Fruit fly (Drosophila melanogaster) whole organism, embryonic: ENCODE results near the gene Ak1.

Experiments
- Ada2b ChIP-seq: fragments of 200-800 bp; sonication (Bioruptor generic); IDR thresholded peaks from 2 replicates; pipeline ENCODE4 v1.3.6; 2022; ENCODE audit warnings: missing biosample characterization, missing genetic modification characterization
- Atf-2 ChIP-seq: fragments of 200-800 bp; sonication (Bioruptor generic); optimal IDR thresholded peaks from 2 replicates; lab custom pipeline; 2016; ENCODE audit warnings: missing biosample characterization, missing genetic modification characterization
- CG11247 ChIP-seq: fragments of 200-800 bp; sonication (Bioruptor generic); IDR thresholded peaks from 2 replicates; pipeline ENCODE4 v1.3.6; 2022; ENCODE audit warnings: missing biosample characterization, missing genetic modification characterization
- CG11398 ChIP-seq: fragments of 200-800 bp; sonication (Bioruptor generic); optimal IDR thresholded peaks from 2 replicates; lab custom pipeline; 2016; ENCODE audit warnings: missing biosample characterization, missing genetic modification characterization
- CG11696 ChIP-seq: fragments of 200-800 bp; sonication (Bioruptor generic); IDR thresholded peaks from 2 replicates; pipeline ENCODE4 v1.3.6; 2022; ENCODE audit warnings: missing biosample characterization, missing genetic modification characterization
- CG12769 ChIP-seq: fragments of 200-800 bp; sonication (Bioruptor generic); optimal IDR thresholded peaks from 2 replicates; lab custom pipeline; 2019; ENCODE audit warnings: missing biosample characterization, mild to moderate bottlenecking, missing genetic modification characterization, moderate library complexity
- CG14014 ChIP-seq: fragments of 200-800 bp; sonication (Bioruptor generic); IDR thresholded peaks from 2 replicates; pipeline ENCODE4 v1.3.6; 2022; ENCODE audit warnings: missing biosample characterization, missing genetic modification characterization
- CG15269 ChIP-seq: fragments of 200-800 bp; sonication (Bioruptor generic); optimal IDR thresholded peaks from 2 replicates; lab custom pipeline; 2018; ENCODE audit warnings: missing biosample characterization, mild to moderate bottlenecking, missing genetic modification characterization, moderate library complexity
- CG15479 ChIP-seq: fragments of 200-800 bp; sonication (Bioruptor generic); optimal IDR thresholded peaks from 3 replicates; lab custom pipeline; 2019; ENCODE audit warnings: missing biosample characterization, mild to moderate bottlenecking, missing genetic modification characterization, moderate library complexity
- CG17361 ChIP-seq: fragments of 200-800 bp; sonication (Bioruptor generic); IDR thresholded peaks from 3 replicates; pipeline ENCODE4 v1.3.6; 2022; ENCODE audit warnings: missing biosample characterization, missing genetic modification characterization
- CG18599 ChIP-seq: fragments of 200-800 bp; sonication (Bioruptor generic); optimal IDR thresholded peaks from 3 replicates; lab custom pipeline; 2017; ENCODE audit warnings: missing biosample characterization, missing genetic modification characterization, mild to moderate bottlenecking, moderate library complexity, missing genetic modification reagents
- CG2116 ChIP-seq: fragments of 200-800 bp; sonication (Bioruptor generic); optimal IDR thresholded peaks from 3 replicates; lab custom pipeline; 2018; ENCODE audit warnings: missing biosample characterization, mild to moderate bottlenecking, missing genetic modification characterization
- CG2120 ChIP-seq: fragments of 200-800 bp; sonication (Bioruptor generic); optimal IDR thresholded peaks from 3 replicates; lab custom pipeline; 2016; ENCODE audit warnings: missing biosample characterization, missing genetic modification characterization
- CG2678 ChIP-seq: fragments of 200-800 bp; sonication (Bioruptor generic); optimal IDR thresholded peaks from 3 replicates; lab custom pipeline; 2019; ENCODE audit warnings: missing biosample characterization, mild to moderate bottlenecking, missing genetic modification characterization, moderate library complexity
- CG31388 ChIP-seq: fragments of 200-800 bp; sonication (Bioruptor generic); optimal IDR thresholded peaks from 2 replicates; lab custom pipeline; 2016; ENCODE audit warnings: missing biosample characterization, missing genetic modification characterization
- CG34376 ChIP-seq: fragments of 200-800 bp; sonication (Bioruptor generic); optimal IDR thresholded peaks from 2 replicates; lab custom pipeline; 2018; ENCODE audit warnings: missing biosample characterization, mild to moderate bottlenecking, missing genetic modification characterization
- CG6175 ChIP-seq: fragments of 200-800 bp; sonication (Bioruptor generic); IDR thresholded peaks from 3 replicates; pipeline ENCODE4 v1.3.6; 2022; ENCODE audit warnings: missing biosample characterization, missing genetic modification characterization
- CG7839 ChIP-seq: fragments of 200-800 bp; sonication (Bioruptor generic); optimal IDR thresholded peaks from 3 replicates; lab custom pipeline; 2018; ENCODE audit warnings: missing biosample characterization, mild to moderate bottlenecking, missing genetic modification characterization, moderate library complexity
- CG8290 ChIP-seq, 3 experiments: fragments of 200-800 bp; sonication (Bioruptor generic); optimal IDR thresholded peaks; 2 replicates each; lab custom pipeline; 2016 to 2019; ENCODE audit warnings: missing biosample characterization in 3 of 3, missing genetic modification characterization in 3 of 3, mild to moderate bottlenecking in 2 of 3, moderate library complexity in 1 of 3
- CG9932 ChIP-seq: fragments of 200-800 bp; sonication (Bioruptor generic); IDR thresholded peaks from 2 replicates; pipeline ENCODE4 v1.3.6; 2022; ENCODE audit warnings: missing biosample characterization, missing genetic modification characterization
- CkIIα-i1 ChIP-seq: fragments of 200-800 bp; sonication (Bioruptor generic); IDR thresholded peaks from 2 replicates; pipeline ENCODE4 v1.3.6; 2022; ENCODE audit warnings: missing biosample characterization, missing genetic modification characterization
- Gug ChIP-seq: fragments of 200-800 bp; sonication (Bioruptor generic); IDR thresholded peaks from 4 replicates; pipeline ENCODE4 v1.3.6; 2022; ENCODE audit warnings: missing biosample characterization, missing genetic modification characterization
- H15 ChIP-seq: fragments of 200-800 bp; sonication (Bioruptor generic); IDR thresholded peaks from 3 replicates; pipeline ENCODE4 v1.3.6; 2022; ENCODE audit warnings: missing biosample characterization, missing genetic modification characterization
- HLHmδ ChIP-seq: fragments of 200-800 bp; sonication (Bioruptor generic); optimal IDR thresholded peaks from 2 replicates; lab custom pipeline; 2018; ENCODE audit warnings: missing biosample characterization, mild to moderate bottlenecking, missing genetic modification characterization, moderate library complexity
- Hmr ChIP-seq: fragments of 200-800 bp; sonication (Bioruptor generic); optimal IDR thresholded peaks from 3 replicates; lab custom pipeline; 2017; ENCODE audit warnings: mild to moderate bottlenecking, missing biosample characterization, missing genetic modification reagents, missing genetic modification characterization
- Hr51 ChIP-seq, 2 experiments: fragments of 200-800 bp; sonication (Bioruptor generic); optimal IDR thresholded peaks; 2 replicates in 1 of 2; 3 replicates in 1 of 2; lab custom pipeline; 2016 to 2018; ENCODE audit warnings: missing biosample characterization in 2 of 2, missing genetic modification characterization in 2 of 2, mild to moderate bottlenecking in 1 of 2, moderate library complexity in 1 of 2
- Lpt ChIP-seq: fragments of >200 bp; optimal IDR thresholded peaks from 2 replicates; lab custom pipeline; 2018; ENCODE audit warnings: missing biosample characterization, missing genetic modification characterization
- Pdp1 ChIP-seq, 2 experiments: fragments of 200-800 bp; sonication (Bioruptor generic); optimal IDR thresholded peaks; 3 replicates each; lab custom pipeline; 2016; ENCODE audit warnings: missing biosample characterization in 2 of 2, missing genetic modification characterization in 2 of 2, mild to moderate bottlenecking in 1 of 2, moderate library complexity in 1 of 2
- Rfx ChIP-seq: fragments of 200-800 bp; sonication (Bioruptor generic); IDR thresholded peaks from 2 replicates; pipeline ENCODE4 v1.3.6; 2022; ENCODE audit warnings: missing biosample characterization, missing genetic modification characterization
- al ChIP-seq: fragments of 200-800 bp; sonication (Bioruptor generic); IDR thresholded peaks from 2 replicates; pipeline ENCODE4 v1.3.6; 2022; ENCODE audit warnings: missing biosample characterization, missing genetic modification characterization
- ase ChIP-seq: fragments of 200-800 bp; sonication (Bioruptor generic); IDR thresholded peaks from 3 replicates; pipeline ENCODE4 v1.3.6; 2022; ENCODE audit warnings: missing biosample characterization, missing genetic modification characterization
- bbx ChIP-seq: fragments of 200-800 bp; sonication (Bioruptor generic); IDR thresholded peaks from 2 replicates; pipeline ENCODE4 v1.3.6; 2022; ENCODE audit warnings: missing biosample characterization, missing genetic modification characterization; ENCODE audit not compliant: partially characterized antibody
- bcd ChIP-seq: fragments of 200-800 bp; sonication (Bioruptor generic); optimal IDR thresholded peaks from 2 replicates; lab custom pipeline; 2017; ENCODE audit warnings: missing biosample characterization, mild to moderate bottlenecking, missing genetic modification characterization
- cad ChIP-seq: fragments of >200 bp; optimal IDR thresholded peaks from 2 replicates; lab custom pipeline; 2017; ENCODE audit warnings: missing biosample characterization, missing genetic modification characterization
- ci ChIP-seq: fragments of 200-800 bp; sonication (Bioruptor generic); IDR thresholded peaks from 3 replicates; pipeline ENCODE4 v1.3.6; 2022; ENCODE audit warnings: missing biosample characterization, missing genetic modification characterization
- da ChIP-seq: fragments of 200-800 bp; sonication (Bioruptor generic); optimal IDR thresholded peaks from 2 replicates; lab custom pipeline; 2016; ENCODE audit warnings: missing biosample characterization, missing genetic modification characterization
- dmrt99B ChIP-seq: fragments of 200-800 bp; sonication (Bioruptor generic); optimal IDR thresholded peaks from 2 replicates; lab custom pipeline; 2018; ENCODE audit warnings: missing biosample characterization, mild to moderate bottlenecking, missing genetic modification characterization, moderate library complexity
- dysf ChIP-seq: fragments of 200-800 bp; sonication (Bioruptor generic); IDR thresholded peaks from 3 replicates; pipeline ENCODE4 v1.3.6; 2022; ENCODE audit warnings: missing biosample characterization, missing genetic modification characterization
- esg ChIP-seq: fragments of 200-800 bp; sonication (Bioruptor generic); conservative IDR thresholded peaks from 2 replicates; pipeline ENCODE4 v1.3.6; 2022; ENCODE audit warnings: missing biosample characterization, missing genetic modification characterization
- gem ChIP-seq: fragments of 200-800 bp; sonication (Bioruptor generic); optimal IDR thresholded peaks from 2 replicates; lab custom pipeline; 2019; ENCODE audit warnings: missing biosample characterization, mild to moderate bottlenecking, missing genetic modification characterization, moderate library complexity
- grau ChIP-seq: fragments of 200-800 bp; optimal IDR thresholded peaks from 3 replicates; lab custom pipeline; 2019; ENCODE audit warnings: missing biosample characterization, mild to moderate bottlenecking, missing genetic modification characterization, moderate library complexity
- kay ChIP-seq: fragments of 200-800 bp; sonication (Bioruptor generic); optimal IDR thresholded peaks from 2 replicates; lab custom pipeline; 2016; ENCODE audit warnings: missing biosample characterization, missing genetic modification characterization
- lmd ChIP-seq: fragments of 200-800 bp; sonication (Bioruptor generic); IDR thresholded peaks from 2 replicates; pipeline ENCODE4 v1.3.6; 2022; ENCODE audit warnings: missing biosample characterization, missing genetic modification characterization
- row ChIP-seq: fragments of 200-800 bp; sonication (Bioruptor generic); IDR thresholded peaks from 3 replicates; pipeline ENCODE4 v1.3.6; 2022; ENCODE audit warnings: missing biosample characterization, missing genetic modification characterization
- slbo ChIP-seq: fragments of 200-800 bp; sonication (Bioruptor generic); IDR thresholded peaks from 2 replicates; pipeline ENCODE4 v1.3.6; 2022; ENCODE audit warnings: missing biosample characterization, missing genetic modification characterization
- zfh1 ChIP-seq: fragments of 200-800 bp; sonication (Bioruptor generic); IDR thresholded peaks from 3 replicates; pipeline ENCODE4 v1.3.6; 2022; ENCODE audit warnings: missing biosample characterization, missing genetic modification characterization

The Ak1 gene

dm6 chr3L:12178847-12179437 lies 24.9 kb downstream of the Ak1 start (continued):
- TF ChIP-seq grau (tag; lab: Kevin White, UChicago): peak; percentile 18
- no peak for TF ChIP-seq bbx
- no peak for TF ChIP-seq Atf-2 (GFP tag; lab: Kevin White, UChicago)
- no peak for TF ChIP-seq CG31388 (GFP tag; lab: Kevin White, UChicago)
- TF ChIP-seq gem (tag; lab: Kevin White, UChicago): peak; percentile 2
- TF ChIP-seq bcd (GFP tag; lab: Kevin White, UChicago): peak; percentile 13
- TF ChIP-seq CG34376: no peak
- peak in 1 of 2 experiments; percentile 23 for TF ChIP-seq Hr51 (GFP tag; optimal IDR thresholded peaks at IDR 0.05; lab: Kevin White, UChicago)
- no peak for TF ChIP-seq cad
- TF ChIP-seq zfh1 (GFP tag; lab: Robert Waterston, UW): peak; percentile 24; the same call in 1 of the 3 replicates
- TF ChIP-seq dysf (GFP tag; lab: Robert Waterston, UW): 0 out of 3 replicates have a peak, but pooled peaks have one; percentile 4
- peak; percentile 25; the same call in 1 of the 2 replicates for TF ChIP-seq lmd (GFP tag; lab: Robert Waterston, UW)
- TF ChIP-seq CG6175 (GFP tag; lab: Robert Waterston, UW): 0 out of 3 replicates have a peak, but pooled peaks have one; percentile 25
- no peak for TF ChIP-seq CG11247 (GFP tag; lab: Robert Waterston, UW)
- peak; percentile 80 for TF ChIP-seq CG11696
- TF ChIP-seq row: peak; percentile 50; the same call in 2 of the 3 replicates
- TF ChIP-seq ase: 0 out of 3 replicates have a peak, but pooled peaks have one; percentile 35
- peak in 1 of 2 experiments; percentile 83 for TF ChIP-seq Pdp1 (GFP tag; optimal IDR thresholded peaks at IDR 0.05; lab: Kevin White, UChicago)
- TF ChIP-seq H15 (GFP tag; lab: Robert Waterston, UW): 0 out of 3 replicates have a peak, but pooled peaks have one; percentile 37
- TF ChIP-seq CG2116: no peak
- peak; percentile 10 for TF ChIP-seq CG15269 (tag; lab: Kevin White, UChicago)
- TF ChIP-seq CG15479 (GFP tag; lab: Kevin White, UChicago): no peak
- no peak for TF ChIP-seq Lpt (GFP tag; lab: Kevin White, UChicago)
- TF ChIP-seq slbo (GFP tag; lab: Robert Waterston, UW): peak; percentile 50
- TF ChIP-seq Gug (GFP tag; lab: Robert Waterston, UW): peak; percentile 31; the same call in 1 of the 4 replicates
- no peak for TF ChIP-seq CG11398 (GFP tag; lab: Kevin White, UChicago)
- TF ChIP-seq CG7839 (tag; lab: Kevin White, UChicago): peak; percentile 3
- TF ChIP-seq da (GFP tag; lab: Kevin White, UChicago): no peak
- TF ChIP-seq esg (GFP tag; lab: Robert Waterston, UW): 0 out of 2 replicates have a peak, but pooled peaks have one; percentile 13
- peak; percentile 67 for TF ChIP-seq Rfx (GFP tag; lab: Robert Waterston, UW)
- TF ChIP-seq Hmr: peak; percentile 7
- no peak for TF ChIP-seq CG8290 (GFP tag; optimal IDR thresholded peaks at IDR 0.05; lab: Kevin White, UChicago)
- TF ChIP-seq CG8290 (tag; optimal IDR thresholded peaks at IDR 0.05; lab: Kevin White, UChicago): peak in 1 of 2 experiments; percentile 53
- 0 out of 2 replicates have a peak, but pooled peaks have one; percentile 11 for TF ChIP-seq Ada2b (GFP tag; lab: Robert Waterston, UW)
- no peak for TF ChIP-seq CkIIα-i1
- peak; percentile 5 for TF ChIP-seq kay
- peak; percentile 52 for TF ChIP-seq CG12769 (tag; lab: Kevin White, UChicago)
- TF ChIP-seq CG2678 (tag; lab: Kevin White, UChicago): peak; percentile 10
- TF ChIP-seq al (GFP tag; lab: Robert Waterston, UW): 0 out of 2 replicates have a peak, but pooled peaks have one; percentile 29
- peak; percentile 51 for TF ChIP-seq CG18599 (GFP tag; lab: Kevin White, UChicago)
- no peak for TF ChIP-seq HLHmδ (GFP tag; lab: Kevin White, UChicago)
- peak; percentile 25; the same call in 1 of the 2 replicates for TF ChIP-seq CG14014
- peak; percentile 7; the same call in 1 of the 2 replicates for TF ChIP-seq CG9932
- TF ChIP-seq ci: peak; percentile 43; the same call in 1 of the 3 replicates
- TF ChIP-seq dmrt99B: peak; percentile 41
- peak; percentile 44 for TF ChIP-seq CG2120 (GFP tag; lab: Kevin White, UChicago)
- peak; percentile 36; the same call in 2 of the 3 replicates for TF ChIP-seq CG17361
